Worm (Caenorhabditis elegans) whole organism, mixed stage, embryonic: ENCODE results near the gene nhr-101.

Experiments
- ceh-83 ChIP-seq: fragments of 200-800 bp; sonication (Bioruptor generic); optimal IDR thresholded peaks from 2 replicates; lab custom pipeline; 2018; ENCODE audit warnings: mild to moderate bottlenecking, missing genetic modification characterization, missing compliant biosample characterization
- elt-1 ChIP-seq: sonication (generic microtip); optimal IDR thresholded peaks from 2 replicates; lab custom pipeline; 2017; ENCODE audit warnings: missing genetic modification characterization, mild to moderate bottlenecking, missing compliant biosample characterization, antibody characterized with exemption, moderate library complexity, borderline replicate concordance; ENCODE audit not compliant: insufficient read depth
- elt-3 ChIP-seq: fragments of 150-350 bp; optimal IDR thresholded peaks from 2 replicates; lab custom pipeline; 2014; ENCODE audit warnings: missing biosample characterization, missing genetic modification characterization
- lin-32 ChIP-seq: fragments of 200-800 bp; sonication (Bioruptor generic); optimal IDR thresholded peaks from 2 replicates; lab custom pipeline; 2018; ENCODE audit warnings: mild to moderate bottlenecking, missing genetic modification characterization, missing compliant biosample characterization
- lsy-2 ChIP-seq: fragments of 150-350 bp; optimal IDR thresholded peaks from 2 replicates; lab custom pipeline; 2014; ENCODE audit warnings: missing biosample characterization, missing genetic modification characterization
- mab-5 ChIP-seq: fragments of 150-350 bp; optimal IDR thresholded peaks from 2 replicates; lab custom pipeline; 2014; ENCODE audit warnings: missing biosample characterization, missing genetic modification characterization
- pha-4 ChIP-seq: fragments of 150-350 bp; optimal IDR thresholded peaks from 2 replicates; lab custom pipeline; 2018; ENCODE audit warnings: missing biosample characterization, missing genetic modification reagents, missing genetic modification characterization

ce11 chrV:11585122-11585521 lies 14.8 kb downstream of the nhr-101 start:
- TF ChIP-seq elt-3 (tag; lab: Kevin White, UChicago) = no peak
- TF ChIP-seq ceh-83 (GFP tag; lab: Kevin White, UChicago) = no peak
- no peak for TF ChIP-seq mab-5 (tag; lab: Kevin White, UChicago)
- TF ChIP-seq elt-1 (tag; lab: Kevin White, UChicago) = no peak
- TF ChIP-seq pha-4 (tag; lab: Kevin White, UChicago) = no peak
- TF ChIP-seq lsy-2 (tag; lab: Kevin White, UChicago) = no peak
- TF ChIP-seq lin-32 = no peak
